ENCODE assay signal across 4 worm cellular contexts in the genomic region with DNA sequence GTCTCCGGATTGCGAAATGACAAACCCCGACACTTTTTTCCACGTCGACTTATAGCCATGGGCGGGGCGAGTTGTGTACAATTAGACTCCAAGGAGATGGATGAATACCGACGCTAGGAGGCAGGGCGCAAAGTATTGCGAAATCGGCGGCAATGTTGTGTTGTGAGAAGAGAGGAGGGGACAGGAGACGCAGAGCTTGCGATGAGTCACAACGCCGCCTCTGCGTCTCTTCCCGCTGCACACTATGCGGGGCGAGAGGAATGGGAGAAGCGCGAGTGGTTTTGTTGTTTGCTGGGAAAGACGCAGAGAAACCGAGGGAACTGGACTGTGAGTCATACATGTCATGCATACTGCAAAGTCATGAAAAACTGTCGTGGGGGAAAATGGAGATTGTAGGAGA.
TF ChIP-seq lines count a peak whose summit lies in the region.

No protein-coding gene starts in this region.

TF ChIP-seq in whole organism, L2 larva, 48 proteins besides CTCF, POLR2A, EP300 and RAD21 (continued from another document):
- TF ChIP-seq mab-5 (tag; optimal IDR thresholded peaks at IDR 0.05; lab: Kevin White, UChicago), result peak; percentile 61
- peak; percentile 68 for TF ChIP-seq Y55F3AM.14 (GFP tag; optimal IDR thresholded peaks at IDR 0.05; lab: Kevin White, UChicago)
- no peak for TF ChIP-seq nhr-237 (tag; optimal IDR thresholded peaks at IDR 0.05; lab: Kevin White, UChicago)
- no peak for TF ChIP-seq nhr-11 (tag; optimal IDR thresholded peaks at IDR 0.05; lab: Kevin White, UChicago)
- TF ChIP-seq mdl-1 (tag; optimal IDR thresholded peaks at IDR 0.05; lab: Kevin White, UChicago), result peak; percentile 75 to 82
- no peak for TF ChIP-seq ZK546.5 (tag; optimal IDR thresholded peaks at IDR 0.05; lab: Kevin White, UChicago)
- TF ChIP-seq sma-3 (GFP tag; optimal IDR thresholded peaks at IDR 0.05; lab: Kevin White, UChicago), result peak; percentile 94
- peak; percentile 85 for TF ChIP-seq ceh-82 (tag; optimal IDR thresholded peaks at IDR 0.05; lab: Kevin White, UChicago)
- TF ChIP-seq nhr-21 (tag; optimal IDR thresholded peaks at IDR 0.05; lab: Kevin White, UChicago), result peak; percentile 89
- no peak for TF ChIP-seq mbf-1 (tag; optimal IDR thresholded peaks at IDR 0.05; lab: Kevin White, UChicago)
- TF ChIP-seq zag-1 (tag; optimal IDR thresholded peaks at IDR 0.05; lab: Kevin White, UChicago), result peak; percentile 82
- no peak for TF ChIP-seq R02D3.7 (tag; optimal IDR thresholded peaks at IDR 0.05; lab: Kevin White, UChicago)
- TF ChIP-seq unc-39 (tag; optimal IDR thresholded peaks at IDR 0.05; lab: Kevin White, UChicago), result peak; percentile 22
- peak; percentile 80 for TF ChIP-seq nhr-6 (tag; optimal IDR thresholded peaks at IDR 0.05; lab: Kevin White, UChicago)
- peak; percentile 93 for TF ChIP-seq sma-9 (GFP tag; optimal IDR thresholded peaks at IDR 0.05; lab: Kevin White, UChicago)
- no peak for TF ChIP-seq sma-9 (tag; optimal IDR thresholded peaks at IDR 0.05; lab: Kevin White, UChicago)
- no peak for TF ChIP-seq ztf-11 (tag; optimal IDR thresholded peaks at IDR 0.05; lab: Kevin White, UChicago)
- peak; percentile 12 for TF ChIP-seq nhr-77 (tag; optimal IDR thresholded peaks at IDR 0.05; lab: Kevin White, UChicago)

TF ChIP-seq in whole organism, L4 larva, 104 proteins besides CTCF, POLR2A, EP300 and RAD21 (continued from another document and continues in another):
- TF ChIP-seq snpc-1.2 (GFP tag; IDR thresholded peaks at IDR 0.05; lab: Robert Waterston, UW) (no peak), hmg-1.1 (GFP tag; IDR thresholded peaks at IDR 0.05; lab: Robert Waterston, UW) (peak; percentile 97), gei-8 (GFP tag; optimal IDR thresholded peaks at IDR 0.05; lab: Kevin White, UChicago) (peak; percentile 60), madf-9 (GFP tag; conservative IDR thresholded peaks at IDR 0.05; lab: Robert Waterston, UW) (peak; percentile 51; the same call in 1 of the 2 replicates), mep-1 (tag; optimal IDR thresholded peaks at IDR 0.05; lab: Kevin White, UChicago) (peak; percentile 97), dpl-1 (GFP tag; optimal IDR thresholded peaks at IDR 0.05; lab: Kevin White, UChicago) (peak; percentile 41), dve-1 (tag; optimal IDR thresholded peaks at IDR 0.05; lab: Kevin White, UChicago; ENCODE audit: insufficient read depth) (peak; percentile 97), zip-2 (tag; optimal IDR thresholded peaks at IDR 0.05; lab: Kevin White, UChicago) (peak; percentile 99), ceh-32 (tag; optimal IDR thresholded peaks at IDR 0.05; lab: Kevin White, UChicago; ENCODE audit: poor library complexity) (peak; percentile 10), nhr-41 (GFP tag; IDR thresholded peaks at IDR 0.05; lab: Robert Waterston, UW) (peak; percentile 80; the same call in 1 of the 2 replicates), ces-1 (GFP tag; optimal IDR thresholded peaks at IDR 0.05; lab: Kevin White, UChicago) (no peak), T26A8.4 (GFP tag; IDR thresholded peaks at IDR 0.05; lab: Robert Waterston, UW) (peak; percentile 88), dmd-8 (GFP tag; IDR thresholded peaks at IDR 0.05; lab: Robert Waterston, UW) (peak; percentile 61; the same call in 1 of the 2 replicates), daf-19 (GFP tag; conservative IDR thresholded peaks at IDR 0.05; lab: Robert Waterston, UW) (no peak), vab-7 (GFP tag; IDR thresholded peaks at IDR 0.05; lab: Robert Waterston, UW) (peak; percentile 16; the same call in 1 of the 2 replicates), saeg-2 (GFP tag; IDR thresholded peaks at IDR 0.05; lab: Robert Waterston, UW) (peak; percentile 76; the same call in 1 of the 2 replicates), daf-8 (GFP tag; IDR thresholded peaks at IDR 0.05; lab: Robert Waterston, UW) (no peak), duxl-1 (tag; optimal IDR thresholded peaks at IDR 0.05; lab: Kevin White, UChicago; ENCODE audit: poor library complexity) (peak; percentile 64), ceh-62 (tag; optimal IDR thresholded peaks at IDR 0.05; lab: Kevin White, UChicago) (no peak), lim-7 (GFP tag; IDR thresholded peaks at IDR 0.05; lab: Robert Waterston, UW) (no peak), dmd-6 (GFP tag; IDR thresholded peaks at IDR 0.05; lab: Robert Waterston, UW) (peak; percentile 96), T20F7.1 (GFP tag; optimal IDR thresholded peaks at IDR 0.05; lab: Kevin White, UChicago) (peak; percentile 68), nhr-6 (tag; optimal IDR thresholded peaks at IDR 0.05; lab: Kevin White, UChicago) (peak; percentile 95), daf-16 (GFP tag; optimal IDR thresholded peaks at IDR 0.05; lab: Kevin White, UChicago) (peak in 1 of 2 experiments; percentile 67), daf-16 (tag; optimal IDR thresholded peaks at IDR 0.05; lab: Kevin White, UChicago) (peak; percentile 80), nhr-77 (tag; optimal IDR thresholded peaks at IDR 0.05; lab: Kevin White, UChicago) (peak; percentile 91), nhr-237 (tag; optimal IDR thresholded peaks at IDR 0.05; lab: Kevin White, UChicago) (no peak), Y5F2A.4 (GFP tag; optimal IDR thresholded peaks at IDR 0.05; lab: Kevin White, UChicago) (no peak), tra-1 (GFP tag; IDR thresholded peaks at IDR 0.05; lab: Robert Waterston, UW) (peak; percentile 84), zip-11 (GFP tag; IDR thresholded peaks at IDR 0.05; lab: Robert Waterston, UW) (no peak), fos-1 (tag; optimal IDR thresholded peaks at IDR 0.05; lab: Kevin White, UChicago) (peak; percentile 100), lin-29 (GFP tag; IDR thresholded peaks at IDR 0.05; lab: Robert Waterston, UW) (peak; percentile 42; the same call in 1 of the 2 replicates), set-16 (GFP tag; IDR thresholded peaks at IDR 0.05; lab: Robert Waterston, UW) (peak; percentile 94), Y48G9A.11 (GFP tag; IDR thresholded peaks at IDR 0.05; lab: Robert Waterston, UW) (no peak), egl-43 (GFP tag; IDR thresholded peaks at IDR 0.05; lab: Robert Waterston, UW) (peak; percentile 89), ztf-11 (tag; optimal IDR thresholded peaks at IDR 0.05; lab: Kevin White, UChicago) (no peak)

TF ChIP-seq in whole organism, late embryonic, 69 proteins besides CTCF, POLR2A, EP300 and RAD21 (continued from another document and continues in another):
- TF ChIP-seq ets-4 (tag; optimal IDR thresholded peaks at IDR 0.05; lab: Kevin White, UChicago), result peak; percentile 67
- TF ChIP-seq elt-4 (tag; optimal IDR thresholded peaks at IDR 0.05; lab: Kevin White, UChicago), result no peak
- peak; percentile 75 for TF ChIP-seq ceh-34 (tag; optimal IDR thresholded peaks at IDR 0.05; lab: Kevin White, UChicago)
- peak; percentile 18 for TF ChIP-seq hlh-6 (tag; optimal IDR thresholded peaks at IDR 0.05; lab: Kevin White, UChicago)
- TF ChIP-seq fkh-10 (GFP tag; optimal IDR thresholded peaks at IDR 0.05; lab: Kevin White, UChicago), result peak; percentile 2
- peak; percentile 46 for TF ChIP-seq che-1 (tag; optimal IDR thresholded peaks at IDR 0.05; lab: Kevin White, UChicago)
- no peak for TF ChIP-seq C38D4.7 (GFP tag; optimal IDR thresholded peaks at IDR 0.05; lab: Kevin White, UChicago)
- TF ChIP-seq ceh-48 (tag; optimal IDR thresholded peaks at IDR 0.05; lab: Kevin White, UChicago), result no peak
- no peak for TF ChIP-seq ceh-6 (GFP tag; optimal IDR thresholded peaks at IDR 0.05; lab: Kevin White, UChicago)
- peak; percentile 83 for TF ChIP-seq ceh-31 (tag; optimal IDR thresholded peaks at IDR 0.05; lab: Kevin White, UChicago)
- no peak for TF ChIP-seq eyg-1 (tag; optimal IDR thresholded peaks at IDR 0.05; lab: Kevin White, UChicago)
- TF ChIP-seq ceh-24 (tag; optimal IDR thresholded peaks at IDR 0.05; lab: Kevin White, UChicago), result no peak
- TF ChIP-seq K02D7.2 (tag; optimal IDR thresholded peaks at IDR 0.05; lab: Kevin White, UChicago), result no peak
- no peak for TF ChIP-seq npax-4 (tag; optimal IDR thresholded peaks at IDR 0.05; lab: Kevin White, UChicago)
- TF ChIP-seq mec-3 (tag; optimal IDR thresholded peaks at IDR 0.05; lab: Kevin White, UChicago; ENCODE audit: borderline replicate concordance), result no peak
- TF ChIP-seq nfya-1 (tag; optimal IDR thresholded peaks at IDR 0.05; lab: Kevin White, UChicago), result peak; percentile 82
- no peak for TF ChIP-seq unc-86 (tag; optimal IDR thresholded peaks at IDR 0.05; lab: Kevin White, UChicago)
- no peak for TF ChIP-seq Y22D7AL.16 (tag; optimal IDR thresholded peaks at IDR 0.05; lab: Kevin White, UChicago)
- no peak for TF ChIP-seq elt-2 (tag; optimal IDR thresholded peaks at IDR 0.05; lab: Kevin White, UChicago)
- TF ChIP-seq F13H6.1 (tag; optimal IDR thresholded peaks at IDR 0.05; lab: Kevin White, UChicago), result peak; percentile 66
- no peak for TF ChIP-seq zip-5 (tag; optimal IDR thresholded peaks at IDR 0.05; lab: Kevin White, UChicago)
- TF ChIP-seq dve-1 (tag; optimal IDR thresholded peaks at IDR 0.05; lab: Kevin White, UChicago), result peak; percentile 83
- TF ChIP-seq nhr-11 (tag; optimal IDR thresholded peaks at IDR 0.05; lab: Kevin White, UChicago), result no peak
- TF ChIP-seq tbx-7 (tag; optimal IDR thresholded peaks at IDR 0.05; lab: Kevin White, UChicago), result no peak
- TF ChIP-seq ama-1 (optimal IDR thresholded peaks at IDR 0.05; lab: Kevin White, UChicago), result no peak
- no peak for TF ChIP-seq odd-2 (tag; optimal IDR thresholded peaks at IDR 0.05; lab: Kevin White, UChicago)
- no peak for TF ChIP-seq ceh-22 (tag; optimal IDR thresholded peaks at IDR 0.05; lab: Kevin White, UChicago)
- no peak for TF ChIP-seq pag-3 (tag; optimal IDR thresholded peaks at IDR 0.05; lab: Kevin White, UChicago; ENCODE audit: borderline replicate concordance)
- TF ChIP-seq madf-2 (tag; optimal IDR thresholded peaks at IDR 0.05; lab: Kevin White, UChicago), result peak; percentile 51
- TF ChIP-seq ahr-1 (tag; optimal IDR thresholded peaks at IDR 0.05; lab: Kevin White, UChicago), result no peak
- peak; percentile 21 for TF ChIP-seq gmeb-2 (tag; optimal IDR thresholded peaks at IDR 0.05; lab: Kevin White, UChicago)
- peak; percentile 86 for TF ChIP-seq sdc-2 (tag; optimal IDR thresholded peaks at IDR 0.05; lab: Kevin White, UChicago)
- TF ChIP-seq hlh-8 (tag; optimal IDR thresholded peaks at IDR 0.05; lab: Kevin White, UChicago), result no peak
- TF ChIP-seq ttx-3 (tag; optimal IDR thresholded peaks at IDR 0.05; lab: Kevin White, UChicago), result no peak
- no peak for TF ChIP-seq fax-1 (tag; optimal IDR thresholded peaks at IDR 0.05; lab: Kevin White, UChicago)
- peak; percentile 62 for TF ChIP-seq C08G9.2 (tag; optimal IDR thresholded peaks at IDR 0.05; lab: Kevin White, UChicago)
- TF ChIP-seq pha-4 (tag; optimal IDR thresholded peaks at IDR 0.05; lab: Kevin White, UChicago), result no peak
- no peak for TF ChIP-seq hlh-15 (tag; optimal IDR thresholded peaks at IDR 0.05; lab: Kevin White, UChicago)
- TF ChIP-seq ref-2 (tag; optimal IDR thresholded peaks at IDR 0.05; lab: Kevin White, UChicago), result peak; percentile 79
- TF ChIP-seq tbx-2 (tag; optimal IDR thresholded peaks at IDR 0.05; lab: Kevin White, UChicago), result peak; percentile 81
- peak; percentile 20 for TF ChIP-seq ceh-30 (tag; optimal IDR thresholded peaks at IDR 0.05; lab: Kevin White, UChicago)

TF ChIP-seq in whole organism, mixed stage, embryonic, 35 proteins besides CTCF, POLR2A, EP300 and RAD21 (continued from another document):
- TF ChIP-seq elt-1 (tag; optimal IDR thresholded peaks at IDR 0.05; lab: Kevin White, UChicago; ENCODE audit: borderline replicate concordance, insufficient read depth), result no peak
- TF ChIP-seq nhr-28 (tag; optimal IDR thresholded peaks at IDR 0.05; lab: Kevin White, UChicago), result no peak
- TF ChIP-seq sptf-1 (tag; optimal IDR thresholded peaks at IDR 0.05; lab: Kevin White, UChicago), result peak; percentile 51
- no peak for TF ChIP-seq nhr-12 (tag; optimal IDR thresholded peaks at IDR 0.05; lab: Kevin White, UChicago)
- TF ChIP-seq ceh-83 (GFP tag; optimal IDR thresholded peaks at IDR 0.05; lab: Kevin White, UChicago), result no peak
- TF ChIP-seq tbx-8 (GFP tag; optimal IDR thresholded peaks at IDR 0.05; lab: Kevin White, UChicago), result no peak
TF ChIP-seq in whole organism, mixed stage, embryonic: peak in this region for 15.
